Fruit fly (Drosophila melanogaster) whole organism, adult: ENCODE measurements around the gene CG12948.
A peak's percentile ranks its signal among the peaks of the same experiment; 100 is the strongest.

Experiments
- CG14711 ChIP-seq: fragments of 200-800 bp; sonication (Bioruptor generic); optimal IDR thresholded peaks from 2 replicates; lab custom pipeline; 2018; ENCODE audit warnings: missing biosample characterization, mild to moderate bottlenecking, missing genetic modification characterization, moderate library complexity
- CG33017 ChIP-seq: fragments of 200-800 bp; sonication (Bioruptor generic); optimal IDR thresholded peaks from 2 replicates; lab custom pipeline; 2018; ENCODE audit warnings: missing biosample characterization, mild to moderate bottlenecking, missing genetic modification characterization, moderate library complexity
- CG5204 ChIP-seq: fragments of 200-800 bp; sonication (Bioruptor generic); optimal IDR thresholded peaks from 2 replicates; lab custom pipeline; 2016; ENCODE audit warnings: missing biosample characterization, missing genetic modification characterization
- CG7101 ChIP-seq: fragments of 200-800 bp; sonication (Bioruptor generic); optimal IDR thresholded peaks from 2 replicates; lab custom pipeline; 2018; ENCODE audit warnings: missing biosample characterization, mild to moderate bottlenecking, missing genetic modification characterization, moderate library complexity
- Clk ChIP-seq: fragments of 200-800 bp; sonication (Bioruptor generic); optimal IDR thresholded peaks from 2 replicates; lab custom pipeline; 2017; ENCODE audit warnings: missing biosample characterization, missing genetic modification characterization
- Crg-1 ChIP-seq: fragments of 200-800 bp; sonication (Bioruptor generic); optimal IDR thresholded peaks from 2 replicates; lab custom pipeline; 2016; ENCODE audit warnings: missing biosample characterization, missing genetic modification characterization
- Hr96 ChIP-seq: fragments of 200-800 bp; sonication (Bioruptor generic); optimal IDR thresholded peaks from 2 replicates; lab custom pipeline; 2016; ENCODE audit warnings: missing biosample characterization, missing genetic modification characterization
- Mnt ChIP-seq: fragments of 200-800 bp; sonication (Bioruptor generic); optimal IDR thresholded peaks from 2 replicates; lab custom pipeline; 2016; ENCODE audit warnings: missing biosample characterization, mild to moderate bottlenecking, missing genetic modification characterization
- bab1 ChIP-seq: fragments of 200-800 bp; sonication (Bioruptor generic); optimal IDR thresholded peaks from 3 replicates; lab custom pipeline; 2019; ENCODE audit warnings: missing biosample characterization, mild to moderate bottlenecking, missing genetic modification characterization, moderate library complexity
- kay ChIP-seq: fragments of 200-800 bp; sonication (Bioruptor generic); peaks from one replicate; lab custom pipeline; 2016; ENCODE audit warnings: missing biosample characterization, missing genetic modification characterization, borderline replicate concordance
- ovo ChIP-seq: fragments of 200-800 bp; sonication (Bioruptor generic); optimal IDR thresholded peaks from 2 replicates; lab custom pipeline; 2016; ENCODE audit warnings: missing biosample characterization, missing genetic modification characterization
- pad ChIP-seq: fragments of 200-800 bp; sonication (Bioruptor generic); optimal IDR thresholded peaks from 3 replicates; lab custom pipeline; 2017; ENCODE audit warnings: missing biosample characterization, missing genetic modification characterization, mild to moderate bottlenecking, moderate library complexity, missing genetic modification reagents

dm6 chr3R:9747272-9747874, at the start of gene CG12948:
- peak; percentile 43 for TF ChIP-seq Crg-1 (GFP tag; lab: Kevin White, UChicago)
- no peak for TF ChIP-seq ovo (GFP tag; lab: Kevin White, UChicago)
- no peak for TF ChIP-seq Clk (GFP tag; lab: Kevin White, UChicago)
- TF ChIP-seq CG14711 (tag; lab: Kevin White, UChicago), result peak; percentile 63
- no peak for TF ChIP-seq kay
- peak; percentile 64 for TF ChIP-seq CG33017 (tag; lab: Kevin White, UChicago)
- TF ChIP-seq Mnt (GFP tag; lab: Kevin White, UChicago), result peak; percentile 61
- no peak for TF ChIP-seq CG5204 (GFP tag; lab: Kevin White, UChicago)
- no peak for TF ChIP-seq Hr96
- TF ChIP-seq bab1 (GFP tag; lab: Kevin White, UChicago), result peak; percentile 68
- TF ChIP-seq CG7101 (tag; lab: Kevin White, UChicago), result peak; percentile 77
- TF ChIP-seq pad (GFP tag; lab: Kevin White, UChicago), result peak; percentile 40
